Worm (Caenorhabditis elegans): ENCODE measurements around the gene mog-4.

The mog-4 gene

DNA sequence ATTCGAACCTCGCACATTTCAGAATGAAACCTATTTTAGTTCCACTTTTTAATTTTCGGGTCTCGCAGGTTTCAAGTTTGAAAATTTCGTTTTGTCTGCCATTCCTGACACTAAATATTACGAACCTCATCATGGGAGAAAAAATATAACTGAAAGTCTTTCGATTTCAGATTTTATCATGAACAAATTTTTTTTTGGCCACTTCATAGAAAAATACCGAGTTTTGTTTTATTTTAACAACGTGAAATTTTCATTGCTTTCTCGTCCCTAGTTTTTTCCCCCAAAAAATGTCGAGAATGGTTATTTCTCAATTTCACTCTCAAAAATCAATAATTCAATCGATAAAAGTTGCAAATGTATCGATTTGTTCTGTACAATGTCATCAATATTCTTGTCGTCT lies 17.3 kb upstream of the mog-4 start, which contains the start of gene C01G12.9:
Gene C01G12.9, plus strand, starts transcription at position 301 of the 400 bp plus-strand sequence.
- no peak for TF ChIP-seq dpl-1 (GFP tag; optimal IDR thresholded peaks at IDR 0.05)
- TF ChIP-seq egl-43 (GFP tag; IDR thresholded peaks at IDR 0.05) = no peak
- peak; percentile 70 for TF ChIP-seq ceh-28 (tag; optimal IDR thresholded peaks at IDR 0.05)
- no peak for TF ChIP-seq madf-5 (GFP tag; IDR thresholded peaks at IDR 0.05)
- no peak for TF ChIP-seq arid-1 (GFP tag; conservative IDR thresholded peaks at IDR 0.05)

DNA sequence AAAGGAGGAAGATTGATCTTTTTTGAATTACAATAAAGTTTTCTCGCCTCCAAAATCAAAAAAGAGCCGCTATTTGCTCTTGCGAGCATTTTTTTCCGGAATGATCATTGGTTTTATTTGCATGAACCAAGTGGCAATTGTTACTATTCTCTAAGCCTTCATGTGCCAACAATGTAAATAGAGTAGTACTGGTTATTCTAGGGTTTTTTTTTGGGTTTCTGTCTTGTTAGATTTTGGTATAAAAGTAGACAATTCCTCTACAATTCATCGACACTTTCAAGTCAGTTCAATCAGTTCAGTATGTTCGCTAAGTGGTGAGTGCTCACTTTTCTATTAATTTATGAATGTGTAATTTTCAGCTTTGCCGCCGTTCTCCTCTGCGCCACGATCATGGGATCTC lies 16.6 kb upstream of the mog-4 start, which contains the start of gene nspb-7:
Gene nspb-7, plus strand, starts transcription at position 301 of the 400 bp plus-strand sequence.
- TF ChIP-seq mxl-2 (GFP tag; conservative IDR thresholded peaks at IDR 0.05) (no peak), aha-1 (tag) (peak; percentile 24), daf-12 (tag; optimal IDR thresholded peaks at IDR 0.05) (no peak), nhr-28 (tag; optimal IDR thresholded peaks at IDR 0.05) (no peak)

DNA sequence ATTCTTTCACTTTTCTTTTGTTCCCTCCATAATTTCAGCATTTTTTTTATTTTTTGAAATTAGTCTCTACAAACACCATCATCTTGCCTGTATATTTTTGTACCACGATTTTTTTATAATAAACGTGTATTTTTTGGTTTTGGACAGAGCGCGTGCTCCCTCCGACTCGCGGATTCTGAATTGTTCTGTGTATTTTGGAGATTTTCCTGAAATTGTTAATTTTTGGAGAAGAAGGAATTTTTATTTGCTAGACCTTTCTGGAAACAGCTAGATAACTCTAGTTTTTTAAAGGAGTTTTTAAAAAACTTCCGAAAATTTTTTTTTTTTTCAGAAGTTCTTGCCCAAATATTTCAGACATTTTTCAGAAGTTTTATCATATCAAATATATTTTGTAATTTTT lies 15.0 kb upstream of the mog-4 start, which contains the start of gene C01G12.13:
Gene C01G12.13, plus strand, starts transcription at position 301 of the 400 bp plus-strand sequence.
- TF ChIP-seq hlh-11 (tag; optimal IDR thresholded peaks at IDR 0.05) = no peak
- TF ChIP-seq zfp-2 (tag; optimal IDR thresholded peaks at IDR 0.05) = no peak
- TF ChIP-seq sdz-12 (GFP tag; optimal IDR thresholded peaks at IDR 0.05) = no peak
- TF ChIP-seq duxl-1 (tag; optimal IDR thresholded peaks at IDR 0.05; ENCODE audit: poor library complexity) = no peak

DNA sequence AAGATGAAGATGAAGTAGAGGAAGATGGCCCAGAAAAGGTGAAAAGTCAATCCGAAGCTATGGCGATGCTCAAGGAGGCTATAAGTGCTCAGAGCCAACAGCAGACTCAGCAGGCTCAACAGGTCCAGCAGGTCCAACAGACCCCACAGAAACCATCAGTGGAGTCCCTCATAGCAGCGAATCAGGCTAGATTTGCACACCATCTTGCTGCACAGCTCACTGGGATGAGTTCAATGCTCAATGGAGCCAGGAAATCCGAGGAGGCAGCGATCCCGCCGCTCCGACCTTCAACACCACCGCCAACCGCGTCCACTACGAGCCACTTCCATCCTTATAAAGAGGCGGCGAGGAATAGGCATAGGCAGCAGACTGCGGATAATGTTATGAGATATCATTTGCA lies 13.4 kb upstream of the mog-4 start:
- TF ChIP-seq hmg-1.1 (GFP tag; IDR thresholded peaks at IDR 0.05) (no peak), hlh-11 (tag; optimal IDR thresholded peaks at IDR 0.05) (no peak), ceh-32 (tag; optimal IDR thresholded peaks at IDR 0.05; ENCODE audit: poor library complexity) (no peak), nhr-10 (tag; optimal IDR thresholded peaks at IDR 0.05) (no peak), unc-39 (tag; optimal IDR thresholded peaks at IDR 0.05) (no peak), T26A8.4 (GFP tag; IDR thresholded peaks at IDR 0.05) (0 out of 2 replicates have a peak, but pooled peaks have one; percentile 16), tag-97 (GFP tag; IDR thresholded peaks at IDR 0.05) (no peak), ceh-28 (tag; optimal IDR thresholded peaks at IDR 0.05) (no peak), egl-43 (GFP tag; IDR thresholded peaks at IDR 0.05) (0 out of 2 replicates have a peak, but pooled peaks have one; percentile 63), pqm-1 (tag; optimal IDR thresholded peaks at IDR 0.05) (no peak), ztf-11 (tag; optimal IDR thresholded peaks at IDR 0.05) (no peak), set-16 (GFP tag; IDR thresholded peaks at IDR 0.05) (peak; percentile 73), unc-62 (GFP tag; optimal IDR thresholded peaks at IDR 0.05 in 1 of 2) (no peak), unc-62 (tag; optimal IDR thresholded peaks at IDR 0.05) (no peak), D1046.2 (GFP tag; IDR thresholded peaks at IDR 0.05) (no peak), daf-8 (GFP tag; IDR thresholded peaks at IDR 0.05) (no peak), ZK337.2 (GFP tag; IDR thresholded peaks at IDR 0.05) (no peak), nhr-48 (tag; optimal IDR thresholded peaks at IDR 0.05) (no peak), F37D6.2 (tag; optimal IDR thresholded peaks at IDR 0.05) (no peak), dmd-8 (GFP tag; IDR thresholded peaks at IDR 0.05) (0 out of 2 replicates have a peak, but pooled peaks have one; percentile 6), madf-5 (GFP tag; IDR thresholded peaks at IDR 0.05) (0 out of 4 replicates have a peak, but pooled peaks of 1 of the 2 experiments have one; percentile 64), ceh-82 (tag; optimal IDR thresholded peaks at IDR 0.05) (no peak)

DNA sequence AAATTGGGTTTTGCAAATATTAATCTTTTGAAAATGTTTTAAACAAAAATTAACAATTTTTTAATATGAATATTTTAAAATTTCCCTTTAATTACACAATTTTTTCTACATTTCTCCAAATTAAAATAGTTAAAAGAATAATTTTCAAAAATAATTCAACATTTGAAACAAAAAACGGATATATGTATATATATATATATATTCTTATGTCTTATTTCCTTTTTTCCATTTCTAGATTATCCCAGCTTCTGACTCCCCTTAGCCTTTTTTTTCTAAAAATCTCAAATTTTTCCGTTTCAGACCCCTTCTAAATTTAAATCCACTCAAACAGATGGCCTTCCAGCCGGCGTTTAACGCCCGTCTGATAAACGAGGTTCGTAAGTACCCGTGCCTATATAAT lies 11.9 kb upstream of the mog-4 start, which contains the start of gene madf-5:
Gene madf-5, plus strand, starts transcription at position 301 of the 400 bp plus-strand sequence.
- no peak for TF ChIP-seq lin-38 (GFP tag; IDR thresholded peaks at IDR 0.05)
- TF ChIP-seq cey-2 (tag; optimal IDR thresholded peaks at IDR 0.05; ENCODE audit: borderline replicate concordance, insufficient read depth) = no peak
- TF ChIP-seq Y5F2A.4 (GFP tag; optimal IDR thresholded peaks at IDR 0.05) = no peak
- TF ChIP-seq lim-7 (GFP tag; IDR thresholded peaks at IDR 0.05) = no peak
- no peak for TF ChIP-seq nhr-41 (GFP tag; IDR thresholded peaks at IDR 0.05)
- no peak for TF ChIP-seq zfp-2 (tag; optimal IDR thresholded peaks at IDR 0.05)
- TF ChIP-seq lir-3 (tag; optimal IDR thresholded peaks at IDR 0.05) = no peak
- no peak for TF ChIP-seq F44E2.7 (GFP tag; IDR thresholded peaks at IDR 0.05)
- no peak for TF ChIP-seq set-16 (GFP tag; IDR thresholded peaks at IDR 0.05)
- no peak for TF ChIP-seq F49E8.2 (tag; optimal IDR thresholded peaks at IDR 0.05; ENCODE audit: borderline replicate concordance)
- TF ChIP-seq lin-39 (tag; optimal IDR thresholded peaks at IDR 0.05) = no peak
- no peak for TF ChIP-seq nhr-48 (tag; optimal IDR thresholded peaks at IDR 0.05)
- TF ChIP-seq aly-2 (tag; optimal IDR thresholded peaks at IDR 0.05) = no peak
- TF ChIP-seq ztf-7 (tag; optimal IDR thresholded peaks at IDR 0.05) = no peak
- TF ChIP-seq nhr-11 (tag; optimal IDR thresholded peaks at IDR 0.05) = no peak
- no peak for TF ChIP-seq mxl-3 (GFP tag; optimal IDR thresholded peaks at IDR 0.05)

Data from whole organism, L4 larva.